Fruit fly (Drosophila melanogaster) S2 (cell line): ENCODE results near the gene CG5498.

Experiments used
- CG8478 ChIP-seq: fragments of >200 bp; optimal IDR thresholded peaks from 2 replicates; lab custom pipeline; 2018
- CTCF ChIP-seq, 2 experiments: fragments of >200 bp; optimal IDR thresholded peaks; 2 replicates each; lab custom pipeline; 2018

- TF ChIP-seq CG8478 (no peak), CTCF (optimal IDR thresholded peaks at IDR 0.05; lab: Kevin White, UChicago) (no peak)
Measured at dm6 chr3L:20399550-20400109, 15.7 kb upstream of the CG5498 start.
